Worm (Caenorhabditis elegans) whole organism, young adult: ENCODE results near the gene srh-244.

ENCODE experiments used
- B0336.3 ChIP-seq: fragments of 200-800 bp; sonication (Bioruptor generic); IDR thresholded peaks from 2 replicates; pipeline ENCODE4 v1.3.6; 2022; ENCODE audit warnings: missing genetic modification characterization, missing compliant biosample characterization
- efl-1 ChIP-seq: fragments of 150-350 bp; optimal IDR thresholded peaks from 2 replicates; lab custom pipeline; 2014; ENCODE audit warnings: missing biosample characterization, missing genetic modification reagents, missing genetic modification characterization
- nfya-1 ChIP-seq: sonication (generic microtip); optimal IDR thresholded peaks from 2 replicates; lab custom pipeline; 2017; ENCODE audit warnings: antibody characterized with exemption, missing compliant biosample characterization, missing genetic modification characterization, borderline replicate concordance; ENCODE audit not compliant: insufficient read depth
- nhr-90 ChIP-seq: sonication (generic microtip); optimal IDR thresholded peaks from 2 replicates; lab custom pipeline; 2016; ENCODE audit warnings: missing genotype, mild to moderate bottlenecking, missing genetic modification characterization, missing compliant biosample characterization
- somi-1 ChIP-seq: fragments of 200-800 bp; sonication (Bioruptor generic); optimal IDR thresholded peaks from 2 replicates; lab custom pipeline; 2018; ENCODE audit warnings: mild to moderate bottlenecking, missing genetic modification characterization, missing compliant biosample characterization
- unc-130 ChIP-seq: sonication (generic microtip); optimal IDR thresholded peaks from 2 replicates; lab custom pipeline; 2016; ENCODE audit warnings: missing genetic modification reagents, missing genetic modification characterization, missing compliant biosample characterization

- no peak for TF ChIP-seq nhr-90 (tag; lab: Kevin White, UChicago)
- TF ChIP-seq B0336.3 = no peak
- no peak for TF ChIP-seq efl-1 (GFP tag; lab: Kevin White, UChicago)
- TF ChIP-seq unc-130 (GFP tag; lab: Kevin White, UChicago) = no peak
- TF ChIP-seq somi-1 (GFP tag; lab: Kevin White, UChicago) = no peak
- no peak for TF ChIP-seq nfya-1 (tag; lab: Kevin White, UChicago)
Observed at ce11 chrV:7357132-7357531, 13.5 kb downstream of the srh-244 start, which contains the start of gene C03G6.6.
